Fruit fly (Drosophila melanogaster): ENCODE measurements around the gene bocks.

Gene bocks

DNA sequence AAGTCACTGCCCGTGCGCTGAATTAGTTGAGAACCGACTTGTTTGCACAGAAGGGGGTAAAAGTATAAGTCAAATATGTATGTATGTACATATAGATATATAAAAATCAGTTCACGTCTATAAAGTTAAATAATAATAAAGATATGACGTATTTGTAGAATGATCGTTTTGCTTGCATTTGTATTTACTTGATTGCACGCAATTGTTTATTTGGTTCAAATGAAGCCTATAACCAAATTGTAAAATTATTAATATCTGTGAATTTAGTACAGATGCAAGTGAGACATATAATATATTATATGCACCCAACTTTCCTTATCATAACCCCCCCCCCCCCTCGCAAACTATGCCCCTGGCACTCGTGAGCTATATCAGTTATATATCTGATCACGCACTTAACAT lies 9.8 kb upstream of the bocks start (continued):
- TF ChIP-seq CG10147 (GFP tag; optimal IDR thresholded peaks at IDR 0.05) (peak; percentile 62), scrt (GFP tag; optimal IDR thresholded peaks at IDR 0.05) (peak; percentile 49), CG14710 (tag; optimal IDR thresholded peaks at IDR 0.05) (peak; percentile 19), NfI (GFP tag; optimal IDR thresholded peaks at IDR 0.05) (peak; percentile 2), Taf1 (GFP tag; IDR thresholded peaks at IDR 0.05) (peak; percentile 24; the same call in 1 of the 2 replicates), HHEX (GFP tag; optimal IDR thresholded peaks at IDR 0.05) (peak; percentile 55), cas (GFP tag; IDR thresholded peaks at IDR 0.05) (no peak), Xbp1 (GFP tag; optimal IDR thresholded peaks at IDR 0.05) (no peak), dysf (GFP tag; IDR thresholded peaks at IDR 0.05) (peak; percentile 68; the same call in 2 of the 3 replicates), dmrt99B (tag; optimal IDR thresholded peaks at IDR 0.05) (peak; percentile 56), ATbp (GFP tag; optimal IDR thresholded peaks at IDR 0.05) (peak; percentile 67), nom (GFP tag; optimal IDR thresholded peaks at IDR 0.05) (peak; percentile 13), tio (GFP tag; optimal IDR thresholded peaks at IDR 0.05) (peak; percentile 23), CG10209 (GFP tag; optimal IDR thresholded peaks at IDR 0.05) (peak; percentile 60), Atf6 (GFP tag; IDR thresholded peaks at IDR 0.05) (peak; percentile 40; the same call in 1 of the 2 replicates), vfl (GFP tag; optimal IDR thresholded peaks at IDR 0.05) (no peak), CG34376 (GFP tag; optimal IDR thresholded peaks at IDR 0.05) (peak; percentile 38), CG11560 (tag; IDR thresholded peaks at IDR 0.05) (0 out of 3 replicates have a peak, but pooled peaks have one; percentile 18), CoRest (tag; optimal IDR thresholded peaks at IDR 0.05) (peak; percentile 50), CG2116 (GFP tag; optimal IDR thresholded peaks at IDR 0.05) (no peak), CG6689 (GFP tag; IDR thresholded peaks at IDR 0.05) (peak; percentile 35; the same call in 1 of the 2 replicates), CG34422 (GFP tag; IDR thresholded peaks at IDR 0.05) (no peak), sd (tag; optimal IDR thresholded peaks at IDR 0.05) (peak; percentile 2), CG11504 (tag; optimal IDR thresholded peaks at IDR 0.05) (peak; percentile 66), CG7987 (GFP tag; optimal IDR thresholded peaks at IDR 0.05) (peak; percentile 6), Meics (GFP tag; optimal IDR thresholded peaks at IDR 0.05) (peak; percentile 78), unpg (GFP tag; optimal IDR thresholded peaks at IDR 0.05) (peak; percentile 37), Xrp1 (GFP tag; IDR thresholded peaks at IDR 0.05) (peak; percentile 50), Usf (GFP tag; optimal IDR thresholded peaks at IDR 0.05) (peak; percentile 41), bsh (GFP tag; optimal IDR thresholded peaks at IDR 0.05) (peak in 1 of 2 experiments; percentile 40), tll (GFP tag; optimal IDR thresholded peaks at IDR 0.05) (no peak), Dbx (GFP tag; IDR thresholded peaks at IDR 0.05) (peak; percentile 65; the same call in 2 of the 3 replicates), exex (tag; optimal IDR thresholded peaks at IDR 0.05) (peak; percentile 42), lab (GFP tag; optimal IDR thresholded peaks at IDR 0.05) (peak; percentile 81), p53 (GFP tag; optimal IDR thresholded peaks at IDR 0.05) (no peak), nmo (GFP tag; optimal IDR thresholded peaks at IDR 0.05) (peak; percentile 61), sens (GFP tag) (peak; percentile 72), CG16813 (GFP tag; IDR thresholded peaks at IDR 0.05; ENCODE audit: partially characterized antibody) (no peak), CG4707 (GFP tag; optimal IDR thresholded peaks at IDR 0.05) (peak; percentile 18), CG16815 (GFP tag; optimal IDR thresholded peaks at IDR 0.05) (peak; percentile 12), CG17568 (GFP tag; optimal IDR thresholded peaks at IDR 0.05) (peak; percentile 36), CG11696 (GFP tag; IDR thresholded peaks at IDR 0.05) (no peak), CG6813 (GFP tag; optimal IDR thresholded peaks at IDR 0.05) (peak; percentile 39), nerfin-1 (tag; optimal IDR thresholded peaks at IDR 0.05) (peak; percentile 43), hbn (GFP tag; IDR thresholded peaks at IDR 0.05; ENCODE audit: partially characterized antibody) (no peak), al (GFP tag; IDR thresholded peaks at IDR 0.05) (peak; percentile 52; the same call in 1 of the 2 replicates), kay (GFP tag; optimal IDR thresholded peaks at IDR 0.05) (peak; percentile 43), CG12155 (GFP tag; optimal IDR thresholded peaks at IDR 0.05) (no peak), gcm (GFP tag; optimal IDR thresholded peaks at IDR 0.05) (peak; percentile 21)

All from whole organism, embryonic.